Fruit fly (Drosophila melanogaster) whole organism, pupa: Measurements from ENCODE around the gene primo-2.
A peak's percentile ranks its signal among the peaks of the same experiment; 100 is the strongest.

Source experiments
- CG10348 ChIP-seq: fragments of 200-800 bp; sonication (Bioruptor generic); IDR thresholded peaks from 2 replicates; pipeline ENCODE4 v1.3.6; 2022; ENCODE audit warnings: missing biosample characterization, missing genetic modification characterization
- CG12605 ChIP-seq: fragments of 200-800 bp; sonication (Bioruptor generic); IDR thresholded peaks from 2 replicates; pipeline ENCODE4 v1.3.6; 2022; ENCODE audit warnings: missing biosample characterization, missing genetic modification characterization
- CG13204 ChIP-seq: fragments of 200-800 bp; sonication (Bioruptor generic); optimal IDR thresholded peaks from 2 replicates; lab custom pipeline; 2018; ENCODE audit warnings: missing biosample characterization, mild to moderate bottlenecking, missing genetic modification characterization, moderate library complexity
- CG14655 ChIP-seq: fragments of 200-800 bp; sonication (Bioruptor generic); optimal IDR thresholded peaks from 3 replicates; lab custom pipeline; 2017; ENCODE audit warnings: mild to moderate bottlenecking, missing biosample characterization, missing genetic modification reagents, missing genetic modification characterization
- CG15710 ChIP-seq: fragments of 200-800 bp; sonication (Bioruptor generic); optimal IDR thresholded peaks from 2 replicates; lab custom pipeline; 2018; ENCODE audit warnings: missing biosample characterization, mild to moderate bottlenecking, missing genetic modification characterization, moderate library complexity
- CG17806 ChIP-seq: fragments of 200-800 bp; sonication (Bioruptor generic); optimal IDR thresholded peaks from 2 replicates; lab custom pipeline; 2018; ENCODE audit warnings: missing biosample characterization, mild to moderate bottlenecking, missing genetic modification characterization, moderate library complexity
- CG32121 ChIP-seq: fragments of 200-800 bp; sonication (Bioruptor generic); IDR thresholded peaks from 2 replicates; pipeline ENCODE4 v1.3.6; 2022; ENCODE audit warnings: missing biosample characterization, missing genetic modification characterization
- CG34367 ChIP-seq: fragments of 200-800 bp; sonication (Bioruptor generic); optimal IDR thresholded peaks from 2 replicates; lab custom pipeline; 2018; ENCODE audit warnings: missing biosample characterization, mild to moderate bottlenecking, missing genetic modification characterization
- CG4496 ChIP-seq: fragments of 200-800 bp; sonication (Bioruptor generic); IDR thresholded peaks from 3 replicates; pipeline ENCODE4 v1.3.6; 2022; ENCODE audit warnings: missing biosample characterization, missing genetic modification characterization
- CG8159 ChIP-seq: fragments of 200-800 bp; sonication (Bioruptor generic); optimal IDR thresholded peaks from 3 replicates; lab custom pipeline; 2018; ENCODE audit warnings: missing biosample characterization, mild to moderate bottlenecking, missing genetic modification characterization, moderate library complexity
- CG8301 ChIP-seq: fragments of 200-800 bp; sonication (Bioruptor generic); optimal IDR thresholded peaks from 2 replicates; lab custom pipeline; 2018; ENCODE audit warnings: missing biosample characterization, mild to moderate bottlenecking, missing genetic modification characterization
- D1 ChIP-seq: fragments of 200-800 bp; sonication (Bioruptor generic); optimal IDR thresholded peaks from 2 replicates; lab custom pipeline; 2018; ENCODE audit warnings: missing biosample characterization, mild to moderate bottlenecking, missing genetic modification characterization, moderate library complexity
- EcR ChIP-seq: fragments of 200-800 bp; sonication (Bioruptor generic); optimal IDR thresholded peaks from 3 replicates; lab custom pipeline; 2019; ENCODE audit warnings: missing biosample characterization, missing genetic modification characterization, mild to moderate bottlenecking, moderate library complexity, missing genetic modification reagents
- Ets98B ChIP-seq: fragments of 200-800 bp; sonication (Bioruptor generic); IDR thresholded peaks from 2 replicates; pipeline ENCODE4 v1.3.6; 2022; ENCODE audit warnings: missing biosample characterization, missing genetic modification characterization
- Pif1A ChIP-seq: fragments of 200-800 bp; sonication (Bioruptor generic); optimal IDR thresholded peaks from 3 replicates; lab custom pipeline; 2016; ENCODE audit warnings: missing biosample characterization, missing genetic modification characterization
- Pif1B ChIP-seq: fragments of 200-800 bp; sonication (Bioruptor generic); optimal IDR thresholded peaks from 3 replicates; lab custom pipeline; 2016; ENCODE audit warnings: missing biosample characterization, missing genetic modification characterization
- Snoo ChIP-seq: fragments of 200-800 bp; sonication (Bioruptor generic); optimal IDR thresholded peaks from 3 replicates; lab custom pipeline; 2017; ENCODE audit warnings: missing biosample characterization, mild to moderate bottlenecking, missing genetic modification characterization, inconsistent platforms
- fd96Ca ChIP-seq: fragments of 200-800 bp; sonication (Bioruptor generic); IDR thresholded peaks from 3 replicates; pipeline ENCODE4 v1.3.6; 2022; ENCODE audit warnings: missing biosample characterization, missing genetic modification characterization
- gl ChIP-seq: fragments of 200-800 bp; sonication (Bioruptor generic); optimal IDR thresholded peaks from 2 replicates; lab custom pipeline; 2018; ENCODE audit warnings: missing biosample characterization, mild to moderate bottlenecking, missing genetic modification characterization
- rn ChIP-seq: fragments of 200-800 bp; sonication (Bioruptor generic); IDR thresholded peaks from 2 replicates; pipeline ENCODE4 v1.3.6; 2022; ENCODE audit warnings: missing biosample characterization, missing genetic modification characterization

Gene primo-2

DNA sequence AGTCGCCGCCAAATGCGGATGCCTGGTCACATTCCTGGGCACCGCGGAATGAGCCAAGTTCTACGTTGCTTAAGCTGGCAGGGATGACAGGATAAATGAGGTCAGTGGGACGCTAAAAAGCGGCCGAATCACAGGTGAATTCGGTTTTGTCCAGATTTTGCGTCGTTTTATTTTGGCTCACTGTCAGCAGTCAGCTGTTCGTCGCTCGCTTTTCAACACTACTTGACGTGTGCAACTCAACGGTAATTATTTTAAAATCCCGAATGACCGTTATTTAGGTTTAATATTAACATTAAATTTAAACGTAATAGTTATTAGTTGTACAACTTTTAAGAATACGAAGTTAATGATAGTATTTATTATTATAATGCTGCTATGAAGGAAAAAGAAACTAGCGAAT is 12.3 kb downstream of the primo-2 start:
- no peak for TF ChIP-seq CG13204

dm6 chr3R:13693753-13694152 is 17.9 kb downstream of the primo-2 start, which contains the start of gene CG14367:
TSS of gene CG14367 (plus strand) at chr3R:13694053.
- TF ChIP-seq Pif1A (GFP tag; lab: Kevin White, UChicago) = no peak
- no peak for TF ChIP-seq CG34367
- no peak for TF ChIP-seq CG15710
- no peak for TF ChIP-seq CG13204
- no peak for TF ChIP-seq CG32121 (GFP tag; lab: Robert Waterston, UW)
- no peak for TF ChIP-seq fd96Ca (GFP tag; lab: Robert Waterston, UW)
- no peak for TF ChIP-seq rn (GFP tag; lab: Robert Waterston, UW)
- TF ChIP-seq gl = no peak
- no peak for TF ChIP-seq CG17806 (tag; lab: Kevin White, UChicago)
- no peak for TF ChIP-seq CG12605 (GFP tag; lab: Robert Waterston, UW)
- TF ChIP-seq Snoo = no peak
- no peak for TF ChIP-seq CG14655 (GFP tag; lab: Kevin White, UChicago)
- no peak for TF ChIP-seq CG10348 (GFP tag; lab: Robert Waterston, UW)
- TF ChIP-seq EcR = no peak
- TF ChIP-seq CG8159 (tag; lab: Kevin White, UChicago) = no peak

DNA sequence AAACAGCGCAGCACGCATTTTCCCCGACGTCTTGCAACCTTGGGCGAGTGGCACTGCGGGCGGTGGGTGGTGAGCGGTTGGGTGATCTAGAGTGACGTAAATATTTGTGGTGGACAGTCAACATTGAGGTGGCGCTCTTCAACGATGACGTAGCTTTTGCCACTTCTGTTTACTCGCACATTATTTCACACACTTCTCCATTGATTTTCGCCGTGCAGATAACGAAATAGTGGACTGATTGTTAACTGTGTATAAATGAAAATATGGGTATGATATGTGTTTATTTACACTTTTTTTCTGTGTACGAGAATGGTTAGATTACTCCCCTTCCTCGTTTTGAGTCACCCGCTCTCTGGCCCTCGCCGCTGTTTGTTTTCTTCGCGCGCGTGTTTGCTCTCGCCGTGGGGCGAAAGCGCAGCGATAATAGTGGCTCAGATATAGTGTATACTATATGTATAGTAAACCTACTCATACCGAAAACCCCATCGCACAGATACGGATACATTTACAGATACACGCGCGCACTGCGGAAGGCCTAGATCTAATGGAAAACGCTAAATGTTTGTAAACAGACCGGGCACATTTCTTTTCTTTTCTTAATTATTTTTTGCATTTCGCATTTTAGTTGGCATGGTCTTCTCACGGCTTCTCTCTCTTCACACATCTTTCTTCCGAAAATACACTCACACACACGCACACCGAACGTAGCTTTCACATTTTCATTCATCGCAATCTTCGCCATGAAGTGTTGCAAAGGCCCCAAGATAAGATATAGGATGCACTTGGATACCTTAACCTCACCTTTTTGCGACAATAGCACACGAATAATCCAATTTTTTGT is 25.0 kb downstream of the primo-2 start, which contains the start of gene omd:
Gene omd, minus strand, starts transcription at position 840 of the 841 bp plus-strand sequence.
- TF ChIP-seq CG32121 (GFP tag; lab: Robert Waterston, UW) (peak; percentile 23; the same call in 1 of the 2 replicates), Ets98B (GFP tag; lab: Robert Waterston, UW) (peak; percentile 54; the same call in 1 of the 2 replicates), Pif1A (GFP tag; lab: Kevin White, UChicago) (peak; percentile 17), CG4496 (GFP tag; lab: Robert Waterston, UW) (peak; percentile 59; the same call in 1 of the 3 replicates), fd96Ca (GFP tag; lab: Robert Waterston, UW) (peak; percentile 67; the same call in 1 of the 3 replicates), CG12605 (GFP tag; lab: Robert Waterston, UW) (no peak), Snoo (no peak), CG34367 (peak; percentile 12)

DNA sequence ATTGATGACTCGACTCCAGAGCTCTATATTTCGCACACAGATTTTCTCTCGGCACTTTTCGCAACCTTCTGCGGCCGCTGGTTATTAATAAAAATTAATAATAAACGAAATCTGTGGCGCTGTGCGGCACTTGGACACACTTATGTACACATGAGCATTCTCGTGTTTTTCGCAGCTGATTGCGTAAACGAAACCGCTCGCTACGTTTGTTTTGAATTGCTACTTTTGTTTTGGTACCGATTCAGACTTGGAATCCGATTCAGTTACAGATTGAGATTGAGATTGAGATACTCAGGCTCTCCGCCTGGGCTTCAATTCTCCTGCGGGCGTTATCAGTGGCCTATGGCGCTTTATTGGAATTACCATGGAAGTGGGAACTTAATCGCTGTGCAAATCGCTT is 25.7 kb downstream of the primo-2 start:
- no peak for TF ChIP-seq CG8301 (tag; lab: Kevin White, UChicago)

DNA sequence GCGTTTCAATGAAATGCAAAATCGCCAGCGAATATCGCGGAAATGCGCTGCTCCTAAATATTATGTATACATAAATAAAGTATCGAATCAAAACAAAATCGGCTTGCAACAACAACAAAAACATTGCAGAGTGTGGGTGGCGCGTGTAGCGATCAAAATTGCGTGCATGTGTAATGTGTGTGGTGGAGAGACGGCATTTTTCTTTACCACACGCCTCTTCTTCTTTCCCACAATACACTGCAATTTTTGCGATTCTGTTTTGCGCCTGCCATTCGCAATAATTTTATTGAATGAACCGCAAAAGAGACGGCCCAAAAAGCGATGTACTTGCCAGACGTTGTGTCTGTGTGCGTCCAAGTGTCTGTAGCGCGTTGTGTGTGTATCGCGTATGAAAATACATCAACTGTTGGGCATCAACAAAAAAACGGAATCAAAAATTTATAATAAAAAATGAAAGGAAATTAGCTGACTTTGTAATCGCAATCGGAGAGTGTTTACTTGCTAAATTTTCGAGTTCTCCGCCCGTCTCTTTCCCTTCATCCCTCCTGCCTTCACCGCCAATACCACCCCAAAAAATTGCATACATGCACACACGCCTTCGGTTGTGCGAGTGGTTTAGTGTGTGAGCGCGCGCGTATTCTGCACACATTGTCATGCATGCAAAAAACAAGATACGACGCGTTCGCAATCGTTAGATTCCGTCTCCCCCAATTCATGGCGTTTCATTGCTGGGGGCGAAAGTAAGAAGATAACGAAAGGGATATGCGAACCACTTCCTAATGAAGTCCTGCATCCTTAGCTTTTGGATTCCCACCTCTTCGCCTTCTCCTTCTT is 26.8 kb downstream of the primo-2 start:
- TF ChIP-seq CG34367 = no peak
- TF ChIP-seq CG8159 (tag; lab: Kevin White, UChicago) = peak; percentile 2
- TF ChIP-seq Pif1B (GFP tag; lab: Kevin White, UChicago) = peak; percentile 21
- TF ChIP-seq, all 21 proteins: peak for 2

DNA sequence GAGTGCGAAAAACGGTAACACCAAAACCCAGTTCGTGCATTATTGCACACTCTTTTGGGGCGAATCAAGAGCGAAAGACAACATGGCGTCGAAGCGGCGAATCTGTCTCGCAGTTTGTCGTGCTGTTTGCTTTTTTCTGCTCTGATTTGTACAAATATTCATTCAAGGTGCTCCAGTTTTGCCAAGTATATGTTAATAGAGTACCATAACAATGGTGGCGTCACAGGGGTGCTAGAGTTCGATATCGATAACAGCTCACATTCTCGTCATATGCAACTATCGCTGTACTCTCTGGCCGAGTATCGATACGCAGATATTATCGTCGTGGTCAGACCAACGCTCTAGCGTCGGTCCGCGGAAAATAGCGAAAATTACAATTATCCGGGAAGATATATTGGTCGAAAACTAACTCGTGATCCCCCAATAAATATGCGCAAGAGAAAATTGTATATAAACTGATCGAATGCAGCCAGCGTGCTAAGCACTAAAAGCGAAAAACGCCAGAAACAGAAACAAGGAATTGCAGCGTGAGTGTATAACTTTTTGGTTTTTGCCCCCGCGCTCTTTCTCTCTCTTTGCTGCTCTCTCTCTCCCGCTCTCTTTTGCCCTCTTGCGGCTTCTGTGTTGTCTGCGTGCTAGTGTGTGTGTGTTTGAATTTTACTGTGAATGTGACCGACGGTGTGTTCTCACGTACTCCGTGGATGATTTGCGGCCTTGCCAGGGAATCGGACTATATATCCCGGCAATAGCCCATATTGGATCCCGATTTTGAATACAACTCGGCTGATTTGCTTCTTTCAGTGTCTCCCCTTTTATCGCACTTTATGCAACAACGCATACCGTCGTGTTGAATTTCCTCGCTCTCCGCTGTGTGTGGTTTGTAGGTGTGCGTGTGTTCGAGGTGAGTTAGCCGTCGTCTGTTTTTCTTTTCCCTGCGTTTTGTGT is 27.7 kb downstream of the primo-2 start, which contains the start of gene flfl:
Gene flfl, plus strand, starts transcription at position 298 of the 945 bp plus-strand sequence.
- TF ChIP-seq CG8159 (tag; lab: Kevin White, UChicago) (peak; percentile 13), CG13204 (no peak), Pif1B (GFP tag; lab: Kevin White, UChicago) (no peak), Snoo (no peak), rn (GFP tag; lab: Robert Waterston, UW) (no peak), CG14655 (GFP tag; lab: Kevin White, UChicago) (no peak), EcR (peak; percentile 34), Ets98B (GFP tag; lab: Robert Waterston, UW) (no peak), CG8301 (tag; lab: Kevin White, UChicago) (no peak), Pif1A (GFP tag; lab: Kevin White, UChicago) (no peak), CG32121 (GFP tag; lab: Robert Waterston, UW) (no peak), gl (peak; percentile 19), CG12605 (GFP tag; lab: Robert Waterston, UW) (no peak), D1 (tag; lab: Kevin White, UChicago) (no peak), CG17806 (tag; lab: Kevin White, UChicago) (no peak), CG10348 (GFP tag; lab: Robert Waterston, UW) (no peak), CG4496 (GFP tag; lab: Robert Waterston, UW) (no peak), CG34367 (no peak)
